Worm (Caenorhabditis elegans) whole organism, L4 larva: ENCODE measurements around the gene fbxc-24.

ENCODE experiments used
- aly-2 ChIP-seq: sonication (generic microtip); optimal IDR thresholded peaks from 2 replicates; lab custom pipeline; 2018; ENCODE audit warnings: missing biosample characterization, missing genetic modification characterization
- ama-1 ChIP-seq: fragments of 150-350 bp; optimal IDR thresholded peaks from 2 replicates; lab custom pipeline; 2014; ENCODE audit warnings: inconsistent platforms, mixed read lengths
- ces-1 ChIP-seq: fragments of 150-350 bp; sonication (generic microtip); optimal IDR thresholded peaks from 4 replicates; lab custom pipeline; 2014; ENCODE audit warnings: missing biosample characterization, missing genetic modification reagents, missing genetic modification characterization
- duxl-1 ChIP-seq: sonication (generic microtip); optimal IDR thresholded peaks from 2 replicates; lab custom pipeline; 2016; ENCODE audit warnings: mild to moderate bottlenecking, missing genetic modification characterization, moderate library complexity, missing compliant biosample characterization; ENCODE audit not compliant: poor library complexity
- fkh-10 ChIP-seq: fragments of 150-350 bp; optimal IDR thresholded peaks from 2 replicates; lab custom pipeline; 2014; ENCODE audit warnings: missing biosample characterization, missing genetic modification reagents, missing genetic modification characterization
- lsy-2 ChIP-seq, 2 experiments: fragments of 150-350 bp in 1 of 2; sonication (generic microtip) in 1 of 2; optimal IDR thresholded peaks; 2 replicates each; lab custom pipeline; 2014 to 2017; ENCODE audit warnings: missing biosample characterization in 2 of 2, missing genetic modification characterization in 2 of 2
- mdt-29 ChIP-seq: fragments of 200-800 bp; sonication (Bioruptor generic); IDR thresholded peaks from 2 replicates; pipeline ENCODE4 v1.3.6; 2022; ENCODE audit warnings: missing genetic modification reagents, missing genetic modification characterization, missing compliant biosample characterization
- mep-1 ChIP-seq: fragments of 150-350 bp; sonication (generic microtip); optimal IDR thresholded peaks from 3 replicates; lab custom pipeline; 2014; ENCODE audit warnings: missing biosample characterization, missing genetic modification characterization
- pqm-1 ChIP-seq: sonication (generic microtip); optimal IDR thresholded peaks from 2 replicates; lab custom pipeline; 2017; ENCODE audit warnings: missing biosample characterization, missing genetic modification characterization

DNA sequence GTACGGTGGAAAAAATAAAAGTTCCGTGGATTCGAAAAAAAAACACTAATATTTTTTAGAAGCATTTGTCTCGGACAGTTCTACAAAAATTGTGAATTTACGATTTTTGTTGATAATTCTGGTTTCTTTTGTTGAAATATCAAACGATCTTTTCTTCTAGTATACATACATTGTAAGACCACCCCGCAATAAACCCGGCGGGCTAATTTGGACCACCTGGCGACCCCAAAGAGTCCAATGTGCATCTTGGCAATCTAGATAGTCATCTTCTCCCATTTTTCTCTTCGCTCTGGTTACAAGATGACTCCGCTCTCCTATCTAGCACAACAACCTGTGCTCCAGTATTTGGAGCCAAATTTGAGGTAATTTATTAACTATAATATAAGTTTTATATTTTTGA, 6.3 kb upstream of the fbxc-24 start, which contains the start of gene fbxc-29:
- TF ChIP-seq fkh-10 (GFP tag; lab: Kevin White, UChicago) (no peak), ama-1 (lab: Kevin White, UChicago) (no peak), lsy-2 (tag; optimal IDR thresholded peaks at IDR 0.05; lab: Kevin White, UChicago) (no peak), aly-2 (tag; lab: Kevin White, UChicago) (no peak), pqm-1 (tag; lab: Kevin White, UChicago) (no peak), mdt-29 (GFP tag; lab: Robert Waterston, UW) (no peak), mep-1 (no peak), duxl-1 (no peak), ces-1 (GFP tag; lab: Kevin White, UChicago) (no peak)
